Worm (Caenorhabditis elegans) whole organism, mixed stage, embryonic: ENCODE measurements around the gene srg-69.

ENCODE experiments used
- M03D4.4 ChIP-seq: sonication (generic microtip); optimal IDR thresholded peaks from 2 replicates; lab custom pipeline; 2017; ENCODE audit warnings: mild to moderate bottlenecking, missing genetic modification characterization, missing compliant biosample characterization
- blmp-1 ChIP-seq: fragments of 150-350 bp; optimal IDR thresholded peaks from 2 replicates; lab custom pipeline; 2014; ENCODE audit warnings: missing biosample characterization, missing genetic modification characterization
- ceh-39 ChIP-seq: fragments of 150-350 bp; optimal IDR thresholded peaks from 2 replicates; lab custom pipeline; 2014; ENCODE audit warnings: missing biosample characterization, missing genetic modification characterization
- ceh-43 ChIP-seq: fragments of 200-800 bp; sonication (Bioruptor generic); optimal IDR thresholded peaks from 2 replicates; lab custom pipeline; 2018; ENCODE audit warnings: mild to moderate bottlenecking, missing genetic modification characterization, moderate library complexity, missing compliant biosample characterization
- ceh-83 ChIP-seq: fragments of 200-800 bp; sonication (Bioruptor generic); optimal IDR thresholded peaks from 2 replicates; lab custom pipeline; 2018; ENCODE audit warnings: mild to moderate bottlenecking, missing genetic modification characterization, missing compliant biosample characterization
- cnd-1 ChIP-seq: fragments of 200-800 bp; sonication (Bioruptor generic); optimal IDR thresholded peaks from 2 replicates; lab custom pipeline; 2018; ENCODE audit warnings: mild to moderate bottlenecking, missing genetic modification characterization, missing compliant biosample characterization
- drap-1 ChIP-seq: fragments of 200-800 bp; sonication (Bioruptor generic); optimal IDR thresholded peaks from 3 replicates; lab custom pipeline; 2018; ENCODE audit warnings: mild to moderate bottlenecking, missing genetic modification characterization, missing compliant biosample characterization
- elt-1 ChIP-seq: sonication (generic microtip); optimal IDR thresholded peaks from 2 replicates; lab custom pipeline; 2017; ENCODE audit warnings: missing genetic modification characterization, mild to moderate bottlenecking, missing compliant biosample characterization, antibody characterized with exemption, moderate library complexity, borderline replicate concordance; ENCODE audit not compliant: insufficient read depth
- elt-3 ChIP-seq: fragments of 150-350 bp; optimal IDR thresholded peaks from 2 replicates; lab custom pipeline; 2014; ENCODE audit warnings: missing biosample characterization, missing genetic modification characterization
- ham-2 ChIP-seq: fragments of 200-800 bp; sonication (Bioruptor generic); optimal IDR thresholded peaks from 2 replicates; lab custom pipeline; 2018; ENCODE audit warnings: mild to moderate bottlenecking, missing genetic modification characterization, missing compliant biosample characterization
- hlh-1 ChIP-seq: fragments of 150-350 bp; optimal IDR thresholded peaks from 2 replicates; lab custom pipeline; 2014; ENCODE audit warnings: missing biosample characterization, missing genetic modification reagents, missing genetic modification characterization
- lin-13 ChIP-seq: fragments of 150-350 bp; optimal IDR thresholded peaks from 2 replicates; lab custom pipeline; 2014; ENCODE audit warnings: missing biosample characterization, missing genetic modification characterization
- lin-32 ChIP-seq: fragments of 200-800 bp; sonication (Bioruptor generic); optimal IDR thresholded peaks from 2 replicates; lab custom pipeline; 2018; ENCODE audit warnings: mild to moderate bottlenecking, missing genetic modification characterization, missing compliant biosample characterization
- lsy-2 ChIP-seq: fragments of 150-350 bp; optimal IDR thresholded peaks from 2 replicates; lab custom pipeline; 2014; ENCODE audit warnings: missing biosample characterization, missing genetic modification characterization
- mab-5 ChIP-seq: fragments of 150-350 bp; optimal IDR thresholded peaks from 2 replicates; lab custom pipeline; 2014; ENCODE audit warnings: missing biosample characterization, missing genetic modification characterization
- mep-1 ChIP-seq: fragments of 150-350 bp; optimal IDR thresholded peaks from 2 replicates; lab custom pipeline; 2017; ENCODE audit warnings: missing biosample characterization, missing genetic modification reagents, missing genetic modification characterization, inconsistent platforms
- nhr-12 ChIP-seq: fragments of 150-350 bp; optimal IDR thresholded peaks from 2 replicates; lab custom pipeline; 2014; ENCODE audit warnings: missing biosample characterization, missing genetic modification characterization
- nhr-2 ChIP-seq: fragments of 150-350 bp; optimal IDR thresholded peaks from 2 replicates; lab custom pipeline; 2014; ENCODE audit warnings: missing biosample characterization, missing genetic modification characterization
- nhr-237 ChIP-seq: fragments of 150-350 bp; optimal IDR thresholded peaks from 2 replicates; lab custom pipeline; 2014; ENCODE audit warnings: missing biosample characterization, missing genetic modification characterization
- nhr-28 ChIP-seq: fragments of 150-350 bp; optimal IDR thresholded peaks from 2 replicates; lab custom pipeline; 2014; ENCODE audit warnings: missing biosample characterization, missing genetic modification characterization
- nhr-76 ChIP-seq: sonication (generic microtip); optimal IDR thresholded peaks from 2 replicates; lab custom pipeline; 2017; ENCODE audit warnings: missing biosample characterization, missing genetic modification characterization
- sptf-1 ChIP-seq: sonication (generic microtip); optimal IDR thresholded peaks from 2 replicates; lab custom pipeline; 2017; ENCODE audit warnings: mild to moderate bottlenecking, missing genetic modification characterization, moderate library complexity, missing compliant biosample characterization
- tbx-8 ChIP-seq: fragments of 200-800 bp; sonication (Bioruptor generic); optimal IDR thresholded peaks from 2 replicates; lab custom pipeline; 2018; ENCODE audit warnings: mild to moderate bottlenecking, missing genetic modification characterization, moderate library complexity, missing compliant biosample characterization
- unc-120 ChIP-seq: sonication (generic microtip); optimal IDR thresholded peaks from 2 replicates; lab custom pipeline; 2017; ENCODE audit warnings: missing genetic modification characterization, missing compliant biosample characterization; ENCODE audit not compliant: poor library complexity, severe bottlenecking
- unc-39 ChIP-seq: fragments of 150-350 bp; optimal IDR thresholded peaks from 2 replicates; lab custom pipeline; 2014; ENCODE audit warnings: missing biosample characterization, missing genetic modification characterization
- unc-62 ChIP-seq: fragments of 150-350 bp; optimal IDR thresholded peaks from 2 replicates; lab custom pipeline; 2014; ENCODE audit warnings: missing biosample characterization, missing genetic modification reagents, missing genetic modification characterization
- zip-8 ChIP-seq: fragments of 150-350 bp; optimal IDR thresholded peaks from 2 replicates; lab custom pipeline; 2014; ENCODE audit warnings: missing biosample characterization, missing genetic modification characterization
- ztf-11 ChIP-seq: fragments of 150-350 bp; optimal IDR thresholded peaks from 2 replicates; lab custom pipeline; 2014; ENCODE audit warnings: missing biosample characterization, missing genetic modification characterization

Gene srg-69

DNA sequence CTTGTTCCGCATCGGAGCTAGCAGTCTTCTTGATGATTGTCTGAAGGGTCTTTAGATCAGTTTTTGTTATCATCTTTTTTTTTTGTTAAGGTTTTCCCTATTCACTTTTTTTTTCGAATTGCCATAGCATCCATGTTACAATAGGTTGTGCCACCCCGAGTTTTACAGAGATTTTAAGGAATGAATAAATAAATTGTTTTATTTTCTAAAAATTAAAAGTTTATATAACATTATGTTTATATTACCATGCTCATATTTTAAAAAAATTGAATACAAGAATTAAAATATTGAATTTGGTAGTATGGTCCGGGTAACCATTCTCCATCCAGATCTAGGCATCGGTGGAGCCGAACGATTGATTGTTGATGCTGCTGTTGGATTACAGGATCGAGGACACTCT is 19.5 kb downstream of the srg-69 start, which contains the start of gene algn-2:
TSS of gene algn-2 (plus strand) at position 301 of the 400 bp plus-strand sequence.
- TF ChIP-seq mep-1 (tag; lab: Kevin White, UChicago) (no peak), unc-62 (no peak), elt-1 (tag; lab: Kevin White, UChicago) (no peak), lsy-2 (tag; lab: Kevin White, UChicago) (no peak), nhr-2 (tag; lab: Kevin White, UChicago) (no peak), unc-120 (no peak), nhr-28 (tag; lab: Kevin White, UChicago) (no peak), drap-1 (GFP tag; lab: Kevin White, UChicago) (no peak), tbx-8 (GFP tag; lab: Kevin White, UChicago) (no peak), nhr-12 (tag; lab: Kevin White, UChicago) (no peak), ceh-39 (tag; lab: Kevin White, UChicago) (no peak), zip-8 (no peak)

DNA sequence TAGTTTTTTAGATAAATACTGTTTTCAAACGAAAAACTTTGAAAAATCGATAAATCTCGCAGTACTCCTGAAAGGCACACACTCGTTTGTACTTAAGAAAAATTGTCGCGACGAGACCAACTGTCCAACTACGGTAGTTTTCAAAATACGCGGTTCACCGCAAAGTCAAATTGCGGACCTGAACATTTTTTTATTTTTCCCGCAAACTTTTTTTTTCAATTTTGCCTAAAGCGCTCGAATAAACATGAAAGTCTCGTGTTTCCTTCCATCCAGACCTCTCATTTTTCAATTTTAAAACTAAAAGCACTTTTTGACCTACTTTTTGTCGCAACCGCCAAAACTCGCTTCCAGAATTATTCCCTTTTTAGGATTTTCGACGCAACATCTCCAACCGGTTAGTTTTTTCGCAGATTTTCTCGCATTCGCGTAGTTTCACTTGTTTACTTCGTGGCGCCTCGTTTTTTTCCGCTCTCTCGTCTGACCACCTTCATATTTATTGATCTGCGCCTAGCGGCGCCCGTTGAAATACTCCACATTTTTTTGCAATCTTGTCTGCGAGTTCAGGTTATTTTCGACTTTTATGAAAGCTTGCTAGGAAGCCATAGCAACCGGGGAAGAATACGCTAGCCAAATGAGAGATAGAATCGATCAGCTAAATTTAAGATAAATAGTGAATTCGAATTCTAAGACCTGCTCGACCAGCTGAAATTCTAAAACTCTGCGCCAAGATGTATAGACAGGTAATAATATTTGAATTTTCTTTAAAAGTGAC is 22.2 kb downstream of the srg-69 start, which contains the start of gene prdx-2:
TSS of gene prdx-2 (plus strand) at position 729 of the 772 bp plus-strand sequence.
- TF ChIP-seq hlh-1 (tag; lab: Kevin White, UChicago) (no peak), lsy-2 (tag; lab: Kevin White, UChicago) (peak; percentile 70)

- no peak for TF ChIP-seq M03D4.4
- TF ChIP-seq lin-32, result no peak
- no peak for TF ChIP-seq lsy-2 (tag; lab: Kevin White, UChicago)
- TF ChIP-seq unc-39, result no peak
- no peak for TF ChIP-seq ham-2
- TF ChIP-seq nhr-76, result no peak
- TF ChIP-seq hlh-1 (tag; lab: Kevin White, UChicago), result no peak
- no peak for TF ChIP-seq nhr-28 (tag; lab: Kevin White, UChicago)
- TF ChIP-seq nhr-237 (tag; lab: Kevin White, UChicago), result no peak
- TF ChIP-seq mab-5, result no peak
- no peak for TF ChIP-seq nhr-2 (tag; lab: Kevin White, UChicago)
- TF ChIP-seq elt-3 (tag; lab: Kevin White, UChicago), result no peak
- TF ChIP-seq blmp-1, result no peak
- TF ChIP-seq ceh-43 (GFP tag; lab: Kevin White, UChicago), result no peak
- TF ChIP-seq lin-13 (tag; lab: Kevin White, UChicago), result no peak
- TF ChIP-seq drap-1 (GFP tag; lab: Kevin White, UChicago), result no peak
Measured at ce11 chrII:5378239-5378521, 22.7 kb downstream of the srg-69 start.

- TF ChIP-seq sptf-1 (tag; lab: Kevin White, UChicago) (peak; percentile 20), lsy-2 (tag; lab: Kevin White, UChicago) (peak; percentile 2), mep-1 (tag; lab: Kevin White, UChicago) (peak; percentile 47), nhr-237 (tag; lab: Kevin White, UChicago) (peak; percentile 32), unc-120 (no peak), cnd-1 (tag; lab: Kevin White, UChicago) (peak; percentile 24), M03D4.4 (no peak), nhr-2 (tag; lab: Kevin White, UChicago) (peak; percentile 90), nhr-28 (tag; lab: Kevin White, UChicago) (no peak), ham-2 (peak; percentile 57), ztf-11 (tag; lab: Kevin White, UChicago) (no peak)
Measured at ce11 chrII:5379614-5380077, 24.2 kb downstream of the srg-69 start, which contains the start of gene pkc-3. Gene pkc-3, plus strand, starts transcription at chrII:5380027.

DNA sequence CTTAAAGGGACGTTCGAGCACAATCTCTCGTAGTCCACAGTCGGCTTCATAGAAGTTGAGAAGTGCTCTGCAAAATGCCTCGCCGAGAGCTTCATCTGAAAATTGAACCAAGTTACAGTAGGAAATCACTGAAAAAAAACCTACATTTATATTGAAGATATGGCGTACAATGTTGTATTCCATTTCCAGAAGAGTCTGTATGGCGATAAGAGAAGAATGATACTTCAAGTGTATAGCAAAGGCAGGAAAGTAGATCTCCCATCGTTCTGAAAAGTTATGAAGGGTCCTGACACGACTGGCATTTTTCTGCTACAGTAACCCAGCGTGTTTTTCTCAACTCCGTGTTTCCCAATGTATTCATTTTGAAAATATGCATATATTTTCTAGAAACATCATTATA is 28.8 kb downstream of the srg-69 start:
- TF ChIP-seq ceh-83 (GFP tag; lab: Kevin White, UChicago) (no peak), mep-1 (tag; lab: Kevin White, UChicago) (no peak), ceh-43 (GFP tag; lab: Kevin White, UChicago) (no peak), lsy-2 (tag; lab: Kevin White, UChicago) (no peak)
- TF ChIP-seq, all 35 proteins: peak for 0

DNA sequence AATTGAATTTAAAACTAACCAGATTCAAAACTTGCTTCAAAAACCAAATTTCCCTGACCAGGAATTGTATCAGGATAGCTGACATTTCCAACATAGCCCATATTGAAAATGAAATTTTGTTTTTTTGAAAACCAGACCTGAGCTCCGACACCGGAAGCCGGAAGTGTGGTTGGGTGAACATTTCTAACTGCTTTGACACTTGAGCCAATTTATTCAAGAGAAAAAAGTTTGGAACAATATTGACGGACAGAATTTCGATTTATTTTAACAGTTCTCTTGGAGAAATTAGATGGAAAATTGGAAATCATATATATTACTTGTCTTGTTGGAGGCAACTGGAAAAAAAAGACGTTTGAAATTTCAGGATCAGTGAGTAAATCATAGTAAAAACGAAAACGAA is 31.7 kb downstream of the srg-69 start, which contains the start of gene ccpp-6:
TSS of gene ccpp-6 (minus strand) at position 101 of the 400 bp plus-strand sequence.
- TF ChIP-seq mab-5 (no peak), M03D4.4 (no peak), ceh-39 (tag; lab: Kevin White, UChicago) (no peak), lin-13 (tag; lab: Kevin White, UChicago) (no peak), lsy-2 (tag; lab: Kevin White, UChicago) (no peak), nhr-237 (tag; lab: Kevin White, UChicago) (no peak), nhr-12 (tag; lab: Kevin White, UChicago) (no peak), ztf-11 (tag; lab: Kevin White, UChicago) (no peak), nhr-2 (tag; lab: Kevin White, UChicago) (no peak), ceh-83 (GFP tag; lab: Kevin White, UChicago) (no peak), mep-1 (tag; lab: Kevin White, UChicago) (no peak)
